Worm (Caenorhabditis elegans): ENCODE data around the gene F46G11.4.

DNA sequence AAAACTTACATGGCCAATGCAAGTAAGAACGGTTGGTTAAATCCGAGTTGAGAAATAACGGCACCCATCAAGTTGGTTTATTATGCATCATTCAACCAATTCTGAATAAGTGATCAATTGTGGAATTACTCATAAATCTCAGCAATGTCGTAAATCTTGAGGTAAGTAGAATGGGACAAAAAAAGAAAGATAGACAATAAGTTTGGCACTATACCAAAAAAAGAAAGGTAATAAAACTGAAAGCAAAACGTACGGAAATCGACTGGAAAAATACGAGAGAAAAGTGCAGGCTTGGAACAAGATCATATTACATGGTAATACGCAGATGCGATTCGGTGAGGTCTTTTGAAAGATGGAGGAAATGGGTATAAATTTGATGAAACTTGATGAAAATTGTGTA is at the start of gene F46G11.4:
- TF ChIP-seq sea-1 (GFP tag; conservative IDR thresholded peaks at IDR 0.05) (no peak), ceh-13 (GFP tag; optimal IDR thresholded peaks at IDR 0.05) (no peak), ama-1 (optimal IDR thresholded peaks at IDR 0.05) (no peak), tbx-37 (GFP tag; conservative IDR thresholded peaks at IDR 0.05) (no peak), B0310.2 (tag; optimal IDR thresholded peaks at IDR 0.05) (no peak), tbx-11 (GFP tag; IDR thresholded peaks at IDR 0.05) (no peak), F13C5.2 (tag; optimal IDR thresholded peaks at IDR 0.05) (no peak), aly-1 (tag; optimal IDR thresholded peaks at IDR 0.05) (no peak), flt-1 (GFP tag; IDR thresholded peaks at IDR 0.05) (no peak), ets-7 (tag; optimal IDR thresholded peaks at IDR 0.05) (no peak), ceh-36 (tag; optimal IDR thresholded peaks at IDR 0.05) (no peak), scrt-1 (GFP tag; IDR thresholded peaks at IDR 0.05) (no peak)
